Worm (Caenorhabditis elegans): Measurements from ENCODE around the gene zip-3.

DNA sequence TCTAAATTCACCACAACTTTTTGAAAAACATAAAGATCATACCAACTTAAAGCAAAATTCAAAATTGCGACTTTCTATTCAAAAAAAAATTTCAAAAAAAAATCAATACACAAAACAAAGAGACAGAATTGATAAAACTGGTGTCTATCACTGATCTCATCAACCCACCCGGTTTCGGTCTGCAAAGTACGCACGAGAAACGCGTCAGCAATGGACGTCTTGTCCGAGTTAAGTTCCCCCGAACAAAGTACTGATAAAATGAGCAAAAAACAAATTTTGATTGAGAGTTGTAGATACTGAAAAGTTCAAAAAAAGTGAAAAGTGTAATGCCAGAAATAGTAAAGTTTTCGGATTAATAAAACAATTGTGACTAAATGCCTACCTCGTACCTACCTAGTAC, 1.1 kb upstream of the zip-3 start:
- TF ChIP-seq unc-120 (tag; optimal IDR thresholded peaks at IDR 0.05; ENCODE audit: poor library complexity, severe bottlenecking) (no peak), mab-5 (tag; optimal IDR thresholded peaks at IDR 0.05) (no peak), pha-4 (tag; optimal IDR thresholded peaks at IDR 0.05) (no peak), nhr-28 (tag; optimal IDR thresholded peaks at IDR 0.05) (no peak), elt-3 (tag; optimal IDR thresholded peaks at IDR 0.05) (no peak), unc-39 (tag; optimal IDR thresholded peaks at IDR 0.05) (no peak), lsy-2 (tag; optimal IDR thresholded peaks at IDR 0.05) (no peak), mep-1 (tag; optimal IDR thresholded peaks at IDR 0.05) (no peak), nhr-12 (tag; optimal IDR thresholded peaks at IDR 0.05) (no peak)
